Worm (Caenorhabditis elegans) whole organism, L1 larva: ENCODE results near the gene F17C8.7.

Source experiments
- C04F5.9 ChIP-seq: sonication (generic microtip); optimal IDR thresholded peaks from 2 replicates; lab custom pipeline; 2016; ENCODE audit warnings: missing genetic modification characterization, missing compliant biosample characterization
- Y116A8C.19 ChIP-seq: sonication (generic microtip); optimal IDR thresholded peaks from 2 replicates; lab custom pipeline; 2016; ENCODE audit warnings: missing compliant biosample characterization, missing genetic modification characterization, borderline replicate concordance
- ama-1 ChIP-seq: fragments of 150-350 bp; optimal IDR thresholded peaks from 2 replicates; lab custom pipeline; 2014
- blmp-1 ChIP-seq: fragments of 150-350 bp; optimal IDR thresholded peaks from 2 replicates; lab custom pipeline; 2014; ENCODE audit warnings: missing biosample characterization, missing genetic modification characterization
- ceh-8 ChIP-seq: fragments of 200-800 bp; sonication (Bioruptor generic); optimal IDR thresholded peaks from 2 replicates; lab custom pipeline; 2018; ENCODE audit warnings: mild to moderate bottlenecking, missing genetic modification characterization, moderate library complexity, missing compliant biosample characterization
- ceh-82 ChIP-seq, 3 experiments: fragments of 150-350 bp in 1 of 3; sonication (generic microtip) in 2 of 3; optimal IDR thresholded peaks; 2 replicates each; lab custom pipeline; 2014 to 2017; ENCODE audit warnings: missing biosample characterization in 3 of 3, missing genetic modification characterization in 3 of 3
- dpl-1 ChIP-seq, 3 experiments: fragments of 150-350 bp in 2 of 3; sonication (generic microtip) in 1 of 3; optimal IDR thresholded peaks; 2 replicates each; lab custom pipeline; 2014 to 2017; ENCODE audit warnings: missing biosample characterization in 3 of 3, missing genetic modification characterization in 3 of 3, missing genetic modification reagents in 3 of 3
- dsc-1 ChIP-seq: sonication (generic microtip); optimal IDR thresholded peaks from 2 replicates; lab custom pipeline; 2016; ENCODE audit warnings: mild to moderate bottlenecking, missing genetic modification characterization, missing compliant biosample characterization
- efl-1 ChIP-seq, 4 experiments: fragments of 150-350 bp; optimal IDR thresholded peaks in 3 of 4; peaks in 1 of 4; 1 replicate in 1 of 4; 2 replicates in 3 of 4; lab custom pipeline; 2014; ENCODE audit warnings: missing biosample characterization in 2 of 4, missing genetic modification characterization in 2 of 4, missing genetic modification reagents in 2 of 4
- elt-2 ChIP-seq: sonication (generic microtip); optimal IDR thresholded peaks from 2 replicates; lab custom pipeline; 2016; ENCODE audit warnings: missing genetic modification characterization, mild to moderate bottlenecking, inconsistent platforms, missing compliant biosample characterization, missing genetic modification reagents
- elt-3 ChIP-seq, 6 experiments: fragments of 150-350 bp in 1 of 6; sonication (generic microtip); optimal IDR thresholded peaks; 2 replicates each; lab custom pipeline; 2017 to 2018; ENCODE audit warnings: missing biosample characterization in 6 of 6, missing genetic modification characterization in 6 of 6, inconsistent platforms in 1 of 6
- fkh-4 ChIP-seq: sonication (generic microtip); optimal IDR thresholded peaks from 2 replicates; lab custom pipeline; 2016; ENCODE audit warnings: missing compliant biosample characterization, missing genetic modification characterization, borderline replicate concordance
- fos-1 ChIP-seq: fragments of 150-350 bp; optimal IDR thresholded peaks from 2 replicates; lab custom pipeline; 2014; ENCODE audit warnings: missing biosample characterization, missing genetic modification characterization
- hlh-4 ChIP-seq: sonication (generic microtip); optimal IDR thresholded peaks from 2 replicates; lab custom pipeline; 2016; ENCODE audit warnings: mild to moderate bottlenecking, missing genetic modification characterization, missing compliant biosample characterization
- irx-1 ChIP-seq: sonication (generic microtip); optimal IDR thresholded peaks from 2 replicates; lab custom pipeline; 2016; ENCODE audit warnings: missing genetic modification characterization, missing compliant biosample characterization
- isw-1 ChIP-seq: fragments of 200-800 bp; sonication (Bioruptor generic); IDR thresholded peaks from 2 replicates; pipeline ENCODE4 v1.3.6; 2022; ENCODE audit warnings: missing genetic modification characterization, missing compliant biosample characterization
- jun-1 ChIP-seq: fragments of 150-350 bp; optimal IDR thresholded peaks from 2 replicates; lab custom pipeline; 2014; ENCODE audit warnings: missing biosample characterization, missing genetic modification reagents, missing genetic modification characterization
- lin-14 ChIP-seq: fragments of 200-800 bp; sonication (Bioruptor generic); optimal IDR thresholded peaks from 2 replicates; lab custom pipeline; 2018; ENCODE audit warnings: mild to moderate bottlenecking, missing genetic modification characterization, moderate library complexity, missing compliant biosample characterization
- lin-35 ChIP-seq, 2 experiments: fragments of 150-350 bp; optimal IDR thresholded peaks; 2 replicates each; lab custom pipeline; 2014; ENCODE audit warnings: missing biosample characterization in 2 of 2, missing genetic modification characterization in 2 of 2, missing genetic modification reagents in 2 of 2
- lin-39 ChIP-seq: fragments of 150-350 bp; optimal IDR thresholded peaks from 2 replicates; lab custom pipeline; 2014; ENCODE audit warnings: missing biosample characterization, missing genetic modification reagents, missing genetic modification characterization
- lsy-2 ChIP-seq, 2 experiments: fragments of 150-350 bp; optimal IDR thresholded peaks; 2 replicates each; lab custom pipeline; 2014; ENCODE audit warnings: missing biosample characterization in 2 of 2, missing genetic modification characterization in 2 of 2
- mdl-1 ChIP-seq, 2 experiments: fragments of 150-350 bp; optimal IDR thresholded peaks; 2 replicates each; lab custom pipeline; 2014 to 2017; ENCODE audit warnings: missing biosample characterization in 2 of 2, missing genetic modification characterization in 2 of 2, inconsistent platforms in 1 of 2
- mef-2 ChIP-seq: fragments of 150-350 bp; optimal IDR thresholded peaks from 2 replicates; lab custom pipeline; 2014; ENCODE audit warnings: missing biosample characterization, missing genetic modification characterization
- mep-1 ChIP-seq: fragments of 150-350 bp; optimal IDR thresholded peaks from 2 replicates; lab custom pipeline; 2014; ENCODE audit warnings: missing biosample characterization, missing genetic modification characterization
- nhr-19 ChIP-seq: fragments of 200-800 bp; sonication (Bioruptor generic); conservative IDR thresholded peaks from 2 replicates; pipeline ENCODE4 v1.3.6; 2022; ENCODE audit warnings: missing genetic modification characterization, missing compliant biosample characterization
- nhr-20 ChIP-seq: sonication (generic microtip); optimal IDR thresholded peaks from 2 replicates; lab custom pipeline; 2016; ENCODE audit warnings: mild to moderate bottlenecking, missing genetic modification characterization, missing compliant biosample characterization
- nhr-28 ChIP-seq: fragments of 150-350 bp; optimal IDR thresholded peaks from 2 replicates; lab custom pipeline; 2014; ENCODE audit warnings: missing biosample characterization, missing genetic modification characterization
- nhr-47 ChIP-seq: sonication (generic microtip); optimal IDR thresholded peaks from 2 replicates; lab custom pipeline; 2016; ENCODE audit warnings: mild to moderate bottlenecking, missing genetic modification characterization, moderate library complexity, missing compliant biosample characterization
- nhr-71 ChIP-seq: sonication (generic microtip); optimal IDR thresholded peaks from 2 replicates; lab custom pipeline; 2016; ENCODE audit warnings: mild to moderate bottlenecking, missing genetic modification characterization, moderate library complexity, missing compliant biosample characterization
- nhr-77 ChIP-seq: fragments of 150-350 bp; optimal IDR thresholded peaks from 2 replicates; lab custom pipeline; 2014; ENCODE audit warnings: missing biosample characterization, missing genetic modification characterization
- nhr-85 ChIP-seq: sonication (generic microtip); peaks from one replicate; lab custom pipeline; 2016; ENCODE audit warnings: missing genetic modification characterization, inconsistent platforms, missing compliant biosample characterization
- pag-3 ChIP-seq: sonication (generic microtip); optimal IDR thresholded peaks from 2 replicates; lab custom pipeline; 2017; ENCODE audit warnings: missing genetic modification characterization, mild to moderate bottlenecking, missing compliant biosample characterization, antibody characterized with exemption, borderline replicate concordance; ENCODE audit not compliant: insufficient read depth
- pqm-1 ChIP-seq: sonication (generic microtip); optimal IDR thresholded peaks from 3 replicates; lab custom pipeline; 2017; ENCODE audit warnings: missing biosample characterization, missing genetic modification characterization
- rnt-1 ChIP-seq: sonication (generic microtip); optimal IDR thresholded peaks from 2 replicates; lab custom pipeline; 2016; ENCODE audit warnings: mild to moderate bottlenecking, missing genetic modification characterization, moderate library complexity, missing compliant biosample characterization
- skn-1 ChIP-seq: fragments of 150-350 bp; optimal IDR thresholded peaks from 2 replicates; lab custom pipeline; 2014; ENCODE audit warnings: missing biosample characterization, missing genetic modification characterization
- snu-23 ChIP-seq: sonication (generic microtip); optimal IDR thresholded peaks from 2 replicates; lab custom pipeline; 2016; ENCODE audit warnings: missing genetic modification characterization, missing compliant biosample characterization
- sox-4 ChIP-seq: sonication (generic microtip); optimal IDR thresholded peaks from 2 replicates; lab custom pipeline; 2016; ENCODE audit warnings: missing genetic modification characterization, missing compliant biosample characterization
- sup-37 ChIP-seq: fragments of 200-800 bp; sonication (Bioruptor generic); optimal IDR thresholded peaks from 2 replicates; lab custom pipeline; 2018; ENCODE audit warnings: mild to moderate bottlenecking, missing genetic modification characterization, missing compliant biosample characterization
- swsn-7 ChIP-seq: sonication (generic microtip); optimal IDR thresholded peaks from 2 replicates; lab custom pipeline; 2016; ENCODE audit warnings: missing genetic modification characterization, missing compliant biosample characterization
- tbx-2 ChIP-seq: sonication (generic microtip); optimal IDR thresholded peaks from 2 replicates; lab custom pipeline; 2016; ENCODE audit warnings: missing genetic modification characterization, missing compliant biosample characterization
- unc-130 ChIP-seq: fragments of 150-350 bp; optimal IDR thresholded peaks from 2 replicates; lab custom pipeline; 2017; ENCODE audit warnings: missing biosample characterization, missing genetic modification characterization, inconsistent platforms
- unc-30 ChIP-seq: sonication (generic microtip); optimal IDR thresholded peaks from 2 replicates; lab custom pipeline; 2017; ENCODE audit warnings: missing biosample characterization, missing genetic modification characterization
- ztf-11 ChIP-seq, 2 experiments: sonication (generic microtip); optimal IDR thresholded peaks; 2 replicates each; lab custom pipeline; 2016 to 2017; ENCODE audit warnings: missing genetic modification characterization in 2 of 2, missing biosample characterization in 1 of 2, missing compliant biosample characterization in 1 of 2

The F17C8.7 gene

ce11 chrIII:4721750-4722149, 13.8 kb upstream of the F17C8.7 start, which contains the start of gene acy-1 (continued):
- TF ChIP-seq lin-39 (tag; lab: Kevin White, UChicago) (peak; percentile 46), sox-4 (peak; percentile 20)

ce11 chrIII:4723922-4724321, 11.6 kb upstream of the F17C8.7 start:
- peak; percentile 50 for TF ChIP-seq nhr-71 (tag; lab: Kevin White, UChicago)
- TF ChIP-seq efl-1 (optimal IDR thresholded peaks at IDR 0.05; lab: Kevin White, UChicago), result peak in 1 of 2 experiments; percentile 18
- TF ChIP-seq efl-1 (GFP tag; optimal IDR thresholded peaks at IDR 0.05 in 1 of 2; lab: Kevin White, UChicago), result peak in 1 of 2 experiments; percentile 14
- TF ChIP-seq dsc-1 (tag; lab: Kevin White, UChicago), result peak; percentile 8
- TF ChIP-seq lin-14 (GFP tag; lab: Kevin White, UChicago), result peak; percentile 69
- no peak for TF ChIP-seq pqm-1
- TF ChIP-seq unc-30, result no peak
- TF ChIP-seq lin-35 (GFP tag; optimal IDR thresholded peaks at IDR 0.05; lab: Kevin White, UChicago), result peak in 1 of 2 experiments; percentile 18
- TF ChIP-seq blmp-1 (tag; lab: Kevin White, UChicago), result no peak
- TF ChIP-seq skn-1, result no peak
- peak in 1 of 2 experiments; percentile 46 for TF ChIP-seq lsy-2 (tag; optimal IDR thresholded peaks at IDR 0.05; lab: Kevin White, UChicago)
- TF ChIP-seq mep-1 (tag; lab: Kevin White, UChicago), result peak; percentile 58
- TF ChIP-seq dpl-1 (GFP tag; optimal IDR thresholded peaks at IDR 0.05; lab: Kevin White, UChicago), result peak in 1 of 3 experiments; percentile 6
- no peak for TF ChIP-seq tbx-2 (tag; lab: Kevin White, UChicago)
- peak; percentile 26 for TF ChIP-seq mef-2
- no peak; the same call in 1 of the 2 replicates for TF ChIP-seq nhr-19
- TF ChIP-seq, all 84 proteins: peak for 9

DNA sequence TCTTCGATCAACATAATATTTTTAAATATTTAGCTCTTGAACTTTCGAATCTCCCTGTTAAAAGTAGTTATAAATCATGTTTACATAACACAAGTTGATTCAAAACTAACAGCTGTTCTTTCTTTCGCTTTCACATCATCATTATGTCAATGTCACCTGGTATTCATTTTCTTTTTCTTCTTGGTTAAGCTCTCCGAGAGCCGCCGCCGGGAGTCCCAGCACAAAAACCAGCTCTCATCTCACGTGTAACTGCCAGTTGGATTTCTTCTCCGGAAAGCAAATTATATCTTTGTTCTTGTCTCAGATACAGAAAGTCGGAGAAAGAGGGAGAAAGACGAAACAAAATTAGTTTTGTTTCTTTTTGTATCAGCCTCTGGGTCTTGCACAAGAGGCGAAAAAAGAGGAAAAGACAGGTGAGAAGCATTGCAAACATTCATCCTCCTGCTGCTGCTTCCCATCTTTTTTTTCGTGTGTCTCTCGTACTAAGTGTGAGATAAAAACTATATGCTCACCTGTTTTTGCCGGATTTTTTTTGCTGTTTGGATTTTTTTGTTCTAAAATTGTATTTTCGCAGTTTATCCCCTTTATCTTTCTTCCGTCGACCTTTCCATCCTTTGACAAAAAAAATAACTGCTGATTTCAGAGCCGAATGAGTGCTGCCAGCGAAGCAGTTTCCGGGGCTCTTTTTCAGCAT, 4.1 kb upstream of the F17C8.7 start, which contains the start of gene F17C8.3:
Gene F17C8.3, plus strand, starts transcription at position 644 of the 694 bp plus-strand sequence.
- TF ChIP-seq nhr-19 (peak; percentile 50), lsy-2 (tag; optimal IDR thresholded peaks at IDR 0.05; lab: Kevin White, UChicago) (peak; percentile 54 to 70), lin-14 (GFP tag; lab: Kevin White, UChicago) (peak; percentile 83), hlh-4 (tag; lab: Kevin White, UChicago) (no peak), nhr-47 (peak; percentile 14), irx-1 (tag; lab: Kevin White, UChicago) (no peak), nhr-85 (no peak), Y116A8C.19 (tag; lab: Kevin White, UChicago) (no peak), nhr-71 (tag; lab: Kevin White, UChicago) (peak; percentile 86), elt-3 (tag; optimal IDR thresholded peaks at IDR 0.05; lab: Kevin White, UChicago) (no peak), dpl-1 (GFP tag; optimal IDR thresholded peaks at IDR 0.05; lab: Kevin White, UChicago) (peak in 1 of 3 experiments; percentile 5), ceh-8 (GFP tag; lab: Kevin White, UChicago) (no peak), C04F5.9 (tag; lab: Kevin White, UChicago) (no peak), snu-23 (GFP tag; lab: Kevin White, UChicago) (peak; percentile 53), jun-1 (tag; lab: Kevin White, UChicago) (no peak), pag-3 (peak; percentile 32), mdl-1 (tag; optimal IDR thresholded peaks at IDR 0.05; lab: Kevin White, UChicago) (peak in 1 of 2 experiments; percentile 19), fos-1 (tag; lab: Kevin White, UChicago) (no peak), pqm-1 (no peak), isw-1 (GFP tag; lab: Robert Waterston, UW) (no peak), fkh-4 (peak; percentile 51), swsn-7 (tag; lab: Kevin White, UChicago) (peak; percentile 32), rnt-1 (tag; lab: Kevin White, UChicago) (peak; percentile 56), nhr-20 (tag; lab: Kevin White, UChicago) (peak; percentile 30), lin-39 (tag; lab: Kevin White, UChicago) (peak; percentile 51), sup-37 (no peak), mep-1 (tag; lab: Kevin White, UChicago) (peak; percentile 20), nhr-28 (tag; lab: Kevin White, UChicago) (no peak), ceh-82 (tag; optimal IDR thresholded peaks at IDR 0.05; lab: Kevin White, UChicago) (no peak), efl-1 (optimal IDR thresholded peaks at IDR 0.05; lab: Kevin White, UChicago) (peak in 1 of 2 experiments; percentile 30), efl-1 (GFP tag; optimal IDR thresholded peaks at IDR 0.05 in 1 of 2; lab: Kevin White, UChicago) (no peak), unc-130 (tag; lab: Kevin White, UChicago) (peak; percentile 4), ama-1 (lab: Kevin White, UChicago) (no peak), elt-2 (no peak), nhr-77 (tag; lab: Kevin White, UChicago) (no peak), dsc-1 (tag; lab: Kevin White, UChicago) (peak; percentile 88), ztf-11 (tag; optimal IDR thresholded peaks at IDR 0.05; lab: Kevin White, UChicago) (no peak)
